Fruit fly (Drosophila melanogaster) whole organism, adult: ENCODE data around the gene CG14282.

Experiments used
- CG11617 ChIP-seq: fragments of 200-800 bp; sonication (Bioruptor generic); optimal IDR thresholded peaks from 2 replicates; lab custom pipeline; 2017; ENCODE audit warnings: mild to moderate bottlenecking, missing biosample characterization, missing genetic modification reagents, missing genetic modification characterization
- CG12768 ChIP-seq: fragments of 200-800 bp; sonication (Bioruptor generic); optimal IDR thresholded peaks from 2 replicates; lab custom pipeline; 2017; ENCODE audit warnings: missing biosample characterization, missing genetic modification characterization, mild to moderate bottlenecking, moderate library complexity, missing genetic modification reagents
- CG14711 ChIP-seq: fragments of 200-800 bp; sonication (Bioruptor generic); optimal IDR thresholded peaks from 2 replicates; lab custom pipeline; 2018; ENCODE audit warnings: missing biosample characterization, mild to moderate bottlenecking, missing genetic modification characterization, moderate library complexity
- CG1620 ChIP-seq: fragments of 200-800 bp; sonication (Bioruptor generic); optimal IDR thresholded peaks from 2 replicates; lab custom pipeline; 2016; ENCODE audit warnings: missing biosample characterization, missing genetic modification characterization
- CG33017 ChIP-seq: fragments of 200-800 bp; sonication (Bioruptor generic); optimal IDR thresholded peaks from 2 replicates; lab custom pipeline; 2018; ENCODE audit warnings: missing biosample characterization, mild to moderate bottlenecking, missing genetic modification characterization, moderate library complexity
- CG5204 ChIP-seq: fragments of 200-800 bp; sonication (Bioruptor generic); optimal IDR thresholded peaks from 2 replicates; lab custom pipeline; 2016; ENCODE audit warnings: missing biosample characterization, missing genetic modification characterization
- CG7045 ChIP-seq: fragments of 200-800 bp; sonication (Bioruptor generic); optimal IDR thresholded peaks from 2 replicates; lab custom pipeline; 2017; ENCODE audit warnings: missing biosample characterization, mild to moderate bottlenecking, missing genetic modification characterization
- CG7101 ChIP-seq: fragments of 200-800 bp; sonication (Bioruptor generic); optimal IDR thresholded peaks from 2 replicates; lab custom pipeline; 2018; ENCODE audit warnings: missing biosample characterization, mild to moderate bottlenecking, missing genetic modification characterization, moderate library complexity
- Clk ChIP-seq: fragments of 200-800 bp; sonication (Bioruptor generic); optimal IDR thresholded peaks from 2 replicates; lab custom pipeline; 2017; ENCODE audit warnings: missing biosample characterization, missing genetic modification characterization
- Crg-1 ChIP-seq: fragments of 200-800 bp; sonication (Bioruptor generic); optimal IDR thresholded peaks from 2 replicates; lab custom pipeline; 2016; ENCODE audit warnings: missing biosample characterization, missing genetic modification characterization
- Hr96 ChIP-seq: fragments of 200-800 bp; sonication (Bioruptor generic); optimal IDR thresholded peaks from 2 replicates; lab custom pipeline; 2016; ENCODE audit warnings: missing biosample characterization, missing genetic modification characterization
- Mnt ChIP-seq: fragments of 200-800 bp; sonication (Bioruptor generic); optimal IDR thresholded peaks from 2 replicates; lab custom pipeline; 2016; ENCODE audit warnings: missing biosample characterization, mild to moderate bottlenecking, missing genetic modification characterization
- bab1 ChIP-seq: fragments of 200-800 bp; sonication (Bioruptor generic); optimal IDR thresholded peaks from 3 replicates; lab custom pipeline; 2019; ENCODE audit warnings: missing biosample characterization, mild to moderate bottlenecking, missing genetic modification characterization, moderate library complexity
- cic ChIP-seq: fragments of 200-800 bp; sonication (Bioruptor generic); optimal IDR thresholded peaks from 2 replicates; lab custom pipeline; 2017; ENCODE audit warnings: missing biosample characterization, mild to moderate bottlenecking, missing genetic modification characterization, moderate library complexity
- cnc ChIP-seq, 2 experiments: fragments of >200 bp; optimal IDR thresholded peaks; 2 replicates each; lab custom pipeline; 2017
- kay ChIP-seq: fragments of 200-800 bp; sonication (Bioruptor generic); peaks from one replicate; lab custom pipeline; 2016; ENCODE audit warnings: missing biosample characterization, missing genetic modification characterization, borderline replicate concordance
- ovo ChIP-seq: fragments of 200-800 bp; sonication (Bioruptor generic); optimal IDR thresholded peaks from 2 replicates; lab custom pipeline; 2016; ENCODE audit warnings: missing biosample characterization, missing genetic modification characterization
- pad ChIP-seq: fragments of 200-800 bp; sonication (Bioruptor generic); optimal IDR thresholded peaks from 3 replicates; lab custom pipeline; 2017; ENCODE audit warnings: missing biosample characterization, missing genetic modification characterization, mild to moderate bottlenecking, moderate library complexity, missing genetic modification reagents
- tj ChIP-seq: fragments of 200-800 bp; sonication (Bioruptor generic); optimal IDR thresholded peaks from 3 replicates; lab custom pipeline; 2017; ENCODE audit warnings: missing biosample characterization, mild to moderate bottlenecking, missing genetic modification characterization, moderate library complexity
- toe ChIP-seq: fragments of 200-800 bp; sonication (Bioruptor generic); optimal IDR thresholded peaks from 2 replicates; lab custom pipeline; 2016; ENCODE audit warnings: missing biosample characterization, missing genetic modification characterization

The CG14282 gene

DNA sequence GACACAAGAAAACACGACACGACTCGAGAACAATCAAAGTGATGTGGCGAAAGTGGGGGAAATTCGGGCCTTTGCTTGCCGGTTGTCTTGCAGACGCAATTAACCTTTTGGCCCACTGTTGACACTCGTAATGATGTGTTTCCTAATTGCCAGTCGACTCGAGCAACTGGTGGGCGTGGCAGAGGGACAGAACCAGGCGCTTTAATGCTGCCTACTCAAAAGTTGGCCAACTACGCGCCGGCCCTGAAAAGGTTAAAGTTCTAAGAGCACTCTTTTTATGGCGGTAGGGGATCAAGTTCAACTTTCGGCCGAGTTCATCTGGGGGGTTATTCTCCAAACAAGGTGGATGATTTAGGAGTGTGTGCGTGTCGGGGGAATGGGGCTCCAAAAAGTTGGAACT lies 44.5 kb downstream of the CG14282 start:
- TF ChIP-seq CG7045 (no peak), CG5204 (GFP tag; lab: Kevin White, UChicago) (no peak), Hr96 (GFP tag; lab: Kevin White, UChicago) (no peak)

- no peak for TF ChIP-seq CG1620 (GFP tag; lab: Kevin White, UChicago)
- no peak for TF ChIP-seq ovo
- no peak for TF ChIP-seq kay (GFP tag; lab: Kevin White, UChicago)
- peak; percentile 5 for TF ChIP-seq pad
- no peak for TF ChIP-seq toe (GFP tag; lab: Kevin White, UChicago)
- peak; percentile 35 for TF ChIP-seq Mnt
- no peak for TF ChIP-seq CG7101 (tag; lab: Kevin White, UChicago)
- peak; percentile 22 for TF ChIP-seq cic (GFP tag; lab: Kevin White, UChicago)
- no peak for TF ChIP-seq cnc (optimal IDR thresholded peaks at IDR 0.05; lab: Kevin White, UChicago)
Observed at dm6 chr3R:19223369-19223768, 46.6 kb downstream of the CG14282 start.

- TF ChIP-seq Clk (no peak), CG12768 (GFP tag; lab: Kevin White, UChicago) (peak; percentile 18), CG14711 (tag; lab: Kevin White, UChicago) (no peak), bab1 (GFP tag; lab: Kevin White, UChicago) (no peak), CG33017 (tag; lab: Kevin White, UChicago) (no peak), CG1620 (GFP tag; lab: Kevin White, UChicago) (no peak), ovo (no peak), CG7045 (no peak), CG5204 (GFP tag; lab: Kevin White, UChicago) (no peak), Crg-1 (GFP tag; lab: Kevin White, UChicago) (no peak), tj (GFP tag; lab: Kevin White, UChicago) (no peak), pad (no peak), Mnt (no peak), cic (GFP tag; lab: Kevin White, UChicago) (peak; percentile 52), cnc (optimal IDR thresholded peaks at IDR 0.05; lab: Kevin White, UChicago) (no peak), CG7101 (tag; lab: Kevin White, UChicago) (no peak), kay (GFP tag; lab: Kevin White, UChicago) (peak; percentile 29), Hr96 (GFP tag; lab: Kevin White, UChicago) (no peak), CG11617 (GFP tag; lab: Kevin White, UChicago) (no peak), toe (GFP tag; lab: Kevin White, UChicago) (no peak)
Observed at dm6 chr3R:19225446-19225955, 48.7 kb downstream of the CG14282 start.

DNA sequence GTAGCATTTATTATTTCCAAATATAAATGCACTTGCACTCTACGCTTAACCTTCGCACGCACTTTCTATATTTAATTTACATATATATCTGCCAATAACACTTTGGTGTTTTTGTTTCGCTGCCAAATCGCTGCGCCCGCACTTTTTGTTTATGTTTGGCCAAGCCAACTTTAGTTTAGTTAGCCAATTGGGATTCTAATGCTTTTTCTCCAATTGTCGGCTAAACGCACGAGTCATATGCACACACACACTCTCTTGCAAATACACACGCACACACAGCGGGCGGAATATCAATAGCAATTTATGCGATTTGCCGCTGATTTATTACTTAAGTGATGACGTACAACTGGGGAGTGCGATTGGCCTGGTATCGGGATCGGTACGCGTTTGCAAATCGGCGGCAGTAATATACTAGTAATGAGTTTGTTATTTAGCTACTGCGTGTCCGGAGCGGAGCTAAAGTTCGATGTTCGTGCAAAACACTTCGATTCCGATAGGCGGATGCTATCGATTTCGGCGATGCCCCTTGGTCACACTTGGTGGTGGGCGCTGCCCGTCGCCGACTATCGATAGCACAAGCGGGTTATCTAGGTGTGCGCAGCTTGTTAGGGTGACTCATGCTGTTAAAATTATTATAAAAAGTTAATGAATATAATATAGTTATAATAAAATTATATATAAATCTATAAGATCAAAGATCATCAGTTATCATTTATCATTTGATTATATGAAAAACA lies 49.5 kb downstream of the CG14282 start, which contains the start of gene vib:
Gene vib (minus strand): TSS at position 515 of the 737 bp plus-strand sequence.
- TF ChIP-seq CG7101 (tag; lab: Kevin White, UChicago) (peak; percentile 58), Crg-1 (GFP tag; lab: Kevin White, UChicago) (no peak), cnc (optimal IDR thresholded peaks at IDR 0.05; lab: Kevin White, UChicago) (no peak), CG5204 (GFP tag; lab: Kevin White, UChicago) (no peak), pad (peak; percentile 24), Mnt (peak; percentile 48), Hr96 (GFP tag; lab: Kevin White, UChicago) (no peak), CG33017 (tag; lab: Kevin White, UChicago) (peak; percentile 53), bab1 (GFP tag; lab: Kevin White, UChicago) (peak; percentile 61), kay (GFP tag; lab: Kevin White, UChicago) (peak; percentile 73), CG1620 (GFP tag; lab: Kevin White, UChicago) (peak; percentile 27), CG7045 (peak; percentile 33), ovo (peak; percentile 31), cic (GFP tag; lab: Kevin White, UChicago) (peak; percentile 52), tj (GFP tag; lab: Kevin White, UChicago) (peak; percentile 24), CG12768 (GFP tag; lab: Kevin White, UChicago) (peak; percentile 62), CG14711 (tag; lab: Kevin White, UChicago) (peak; percentile 67), Clk (peak; percentile 17), toe (GFP tag; lab: Kevin White, UChicago) (peak; percentile 43), CG11617 (GFP tag; lab: Kevin White, UChicago) (peak; percentile 40)
